Fruit fly (Drosophila melanogaster) whole organism, pupa: ENCODE measurements around the gene CG7320.
A peak's percentile ranks its signal among the peaks of the same experiment; 100 is the strongest.

ENCODE experiments used
- CG14655 ChIP-seq: fragments of 200-800 bp; sonication (Bioruptor generic); optimal IDR thresholded peaks from 3 replicates; lab custom pipeline; 2017; ENCODE audit warnings: mild to moderate bottlenecking, missing biosample characterization, missing genetic modification reagents, missing genetic modification characterization
- CG32121 ChIP-seq: fragments of 200-800 bp; sonication (Bioruptor generic); IDR thresholded peaks from 2 replicates; pipeline ENCODE4 v1.3.6; 2022; ENCODE audit warnings: missing biosample characterization, missing genetic modification characterization
- CG8301 ChIP-seq: fragments of 200-800 bp; sonication (Bioruptor generic); optimal IDR thresholded peaks from 2 replicates; lab custom pipeline; 2018; ENCODE audit warnings: missing biosample characterization, mild to moderate bottlenecking, missing genetic modification characterization
- EcR ChIP-seq: fragments of 200-800 bp; sonication (Bioruptor generic); optimal IDR thresholded peaks from 3 replicates; lab custom pipeline; 2019; ENCODE audit warnings: missing biosample characterization, missing genetic modification characterization, mild to moderate bottlenecking, moderate library complexity, missing genetic modification reagents
- Pif1A ChIP-seq: fragments of 200-800 bp; sonication (Bioruptor generic); optimal IDR thresholded peaks from 3 replicates; lab custom pipeline; 2016; ENCODE audit warnings: missing biosample characterization, missing genetic modification characterization
- Snoo ChIP-seq: fragments of 200-800 bp; sonication (Bioruptor generic); optimal IDR thresholded peaks from 3 replicates; lab custom pipeline; 2017; ENCODE audit warnings: missing biosample characterization, mild to moderate bottlenecking, missing genetic modification characterization, inconsistent platforms
- rn ChIP-seq: fragments of 200-800 bp; sonication (Bioruptor generic); IDR thresholded peaks from 2 replicates; pipeline ENCODE4 v1.3.6; 2022; ENCODE audit warnings: missing biosample characterization, missing genetic modification characterization

DNA sequence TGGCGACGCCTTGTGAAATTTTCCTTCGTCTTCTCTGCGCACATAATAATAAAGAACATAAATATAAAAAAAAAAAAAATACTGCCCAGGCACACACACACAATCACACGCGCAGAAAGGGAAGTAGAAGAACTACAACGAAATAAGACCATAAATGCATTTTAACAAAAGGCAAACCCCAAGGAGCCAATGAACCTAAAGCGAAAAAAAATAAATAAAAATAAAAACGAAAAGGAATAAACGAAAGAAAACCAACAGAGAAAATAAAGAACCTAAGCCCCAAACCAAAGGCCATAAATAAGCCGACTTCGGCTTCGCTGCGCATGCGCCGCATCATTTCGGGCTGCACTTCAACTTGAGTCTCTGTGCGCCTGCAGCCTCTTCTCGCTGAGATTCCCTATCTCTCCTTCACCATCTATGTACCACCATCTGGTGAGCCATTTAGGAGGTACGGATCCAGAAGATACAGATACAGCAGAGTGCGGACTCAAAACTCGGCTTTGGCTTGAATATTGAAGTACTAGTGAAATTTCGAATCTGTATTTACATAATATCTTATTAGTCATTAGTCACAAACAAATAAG is 20.1 kb downstream of the CG7320 start:
- TF ChIP-seq Pif1A (GFP tag; lab: Kevin White, UChicago) = peak; percentile 52
- peak; percentile 47 for TF ChIP-seq Snoo
- TF ChIP-seq EcR (GFP tag; lab: Kevin White, UChicago) = peak; percentile 90
- no peak for TF ChIP-seq CG8301
- TF ChIP-seq CG32121 (GFP tag; lab: Robert Waterston, UW) = no peak
- peak; percentile 34 for TF ChIP-seq CG14655 (GFP tag; lab: Kevin White, UChicago)
- TF ChIP-seq rn (GFP tag; lab: Robert Waterston, UW) = no peak
